Worm (Caenorhabditis elegans) whole organism, L1 larva: Measurements from ENCODE around the gene abhd-12.

ENCODE experiments used
- C04F5.9 ChIP-seq: sonication (generic microtip); optimal IDR thresholded peaks from 2 replicates; lab custom pipeline; 2016; ENCODE audit warnings: missing genetic modification characterization, missing compliant biosample characterization
- C16A3.4 ChIP-seq: fragments of 150-350 bp; optimal IDR thresholded peaks from 2 replicates; lab custom pipeline; 2014; ENCODE audit warnings: missing biosample characterization, missing genetic modification characterization
- C34B4.2 ChIP-seq: sonication (generic microtip); optimal IDR thresholded peaks from 2 replicates; lab custom pipeline; 2017; ENCODE audit warnings: mild to moderate bottlenecking, missing genetic modification characterization, missing compliant biosample characterization
- F16B12.6 ChIP-seq: fragments of 150-350 bp; optimal IDR thresholded peaks from 2 replicates; lab custom pipeline; 2014; ENCODE audit warnings: missing biosample characterization, missing genetic modification characterization
- alr-1 ChIP-seq: fragments of 200-800 bp; sonication (Bioruptor generic); optimal IDR thresholded peaks from 2 replicates; lab custom pipeline; 2018; ENCODE audit warnings: borderline replicate concordance, mild to moderate bottlenecking, missing genetic modification characterization, missing compliant biosample characterization
- aly-2 ChIP-seq: fragments of 150-350 bp; optimal IDR thresholded peaks from 2 replicates; lab custom pipeline; 2014; ENCODE audit warnings: missing biosample characterization, missing genetic modification characterization
- ama-1 ChIP-seq: fragments of 150-350 bp; optimal IDR thresholded peaks from 2 replicates; lab custom pipeline; 2014
- ceh-63 ChIP-seq: fragments of 200-800 bp; sonication (Bioruptor generic); optimal IDR thresholded peaks from 2 replicates; lab custom pipeline; 2018; ENCODE audit warnings: mild to moderate bottlenecking, missing genetic modification characterization, missing compliant biosample characterization
- ceh-8 ChIP-seq: fragments of 200-800 bp; sonication (Bioruptor generic); optimal IDR thresholded peaks from 2 replicates; lab custom pipeline; 2018; ENCODE audit warnings: mild to moderate bottlenecking, missing genetic modification characterization, moderate library complexity, missing compliant biosample characterization
- ceh-82 ChIP-seq, 3 experiments: fragments of 150-350 bp in 1 of 3; sonication (generic microtip) in 2 of 3; optimal IDR thresholded peaks; 2 replicates each; lab custom pipeline; 2014 to 2017; ENCODE audit warnings: missing biosample characterization in 3 of 3, missing genetic modification characterization in 3 of 3
- ceh-90 ChIP-seq: sonication (generic microtip); optimal IDR thresholded peaks from 2 replicates; lab custom pipeline; 2016; ENCODE audit warnings: missing genetic modification characterization, missing compliant biosample characterization
- dpl-1 ChIP-seq, 3 experiments: fragments of 150-350 bp in 2 of 3; sonication (generic microtip) in 1 of 3; optimal IDR thresholded peaks; 2 replicates each; lab custom pipeline; 2014 to 2017; ENCODE audit warnings: missing biosample characterization in 3 of 3, missing genetic modification characterization in 3 of 3, missing genetic modification reagents in 3 of 3
- efl-1 ChIP-seq, 4 experiments: fragments of 150-350 bp; optimal IDR thresholded peaks in 3 of 4; peaks in 1 of 4; 1 replicate in 1 of 4; 2 replicates in 3 of 4; lab custom pipeline; 2014; ENCODE audit warnings: missing biosample characterization in 2 of 4, missing genetic modification characterization in 2 of 4, missing genetic modification reagents in 2 of 4
- efl-3 ChIP-seq: fragments of 200-800 bp; sonication (Bioruptor generic); optimal IDR thresholded peaks from 2 replicates; lab custom pipeline; 2018; ENCODE audit warnings: mild to moderate bottlenecking, missing genetic modification characterization, missing compliant biosample characterization
- egl-13 ChIP-seq: sonication (generic microtip); optimal IDR thresholded peaks from 2 replicates; lab custom pipeline; 2016; ENCODE audit warnings: missing genotype, missing genetic modification reagents, missing genetic modification characterization, missing compliant biosample characterization
- egl-27 ChIP-seq, 2 experiments: fragments of 150-350 bp in 1 of 2; sonication (generic microtip); optimal IDR thresholded peaks; 3 replicates each; lab custom pipeline; 2017 to 2018; ENCODE audit warnings: missing biosample characterization in 2 of 2, missing genetic modification characterization in 2 of 2, missing genetic modification reagents in 2 of 2
- elt-2 ChIP-seq: sonication (generic microtip); optimal IDR thresholded peaks from 2 replicates; lab custom pipeline; 2016; ENCODE audit warnings: missing genetic modification characterization, mild to moderate bottlenecking, inconsistent platforms, missing compliant biosample characterization, missing genetic modification reagents
- elt-3 ChIP-seq, 6 experiments: fragments of 150-350 bp in 1 of 6; sonication (generic microtip); optimal IDR thresholded peaks; 2 replicates each; lab custom pipeline; 2017 to 2018; ENCODE audit warnings: missing biosample characterization in 6 of 6, missing genetic modification characterization in 6 of 6, inconsistent platforms in 1 of 6
- ets-5 ChIP-seq: fragments of 200-800 bp; sonication (Bioruptor generic); IDR thresholded peaks from 2 replicates; pipeline ENCODE4 v1.3.6; 2022; ENCODE audit warnings: missing genetic modification characterization, missing compliant biosample characterization
- fkh-10 ChIP-seq: sonication (generic microtip); optimal IDR thresholded peaks from 2 replicates; lab custom pipeline; 2017; ENCODE audit warnings: missing biosample characterization, missing genetic modification reagents, missing genetic modification characterization
- fos-1 ChIP-seq: fragments of 150-350 bp; optimal IDR thresholded peaks from 2 replicates; lab custom pipeline; 2014; ENCODE audit warnings: missing biosample characterization, missing genetic modification characterization
- hlh-17 ChIP-seq: fragments of 200-800 bp; sonication (Bioruptor generic); optimal IDR thresholded peaks from 2 replicates; lab custom pipeline; 2018; ENCODE audit warnings: missing genetic modification characterization, mild to moderate bottlenecking, missing compliant biosample characterization, moderate library complexity, borderline replicate concordance
- hlh-4 ChIP-seq: sonication (generic microtip); optimal IDR thresholded peaks from 2 replicates; lab custom pipeline; 2016; ENCODE audit warnings: mild to moderate bottlenecking, missing genetic modification characterization, missing compliant biosample characterization
- hpl-2 ChIP-seq: fragments of 150-350 bp; optimal IDR thresholded peaks from 2 replicates; lab custom pipeline; 2014; ENCODE audit warnings: missing biosample characterization, missing genetic modification reagents, missing genetic modification characterization
- jun-1 ChIP-seq: fragments of 150-350 bp; optimal IDR thresholded peaks from 2 replicates; lab custom pipeline; 2014; ENCODE audit warnings: missing biosample characterization, missing genetic modification reagents, missing genetic modification characterization
- lin-14 ChIP-seq: fragments of 200-800 bp; sonication (Bioruptor generic); optimal IDR thresholded peaks from 2 replicates; lab custom pipeline; 2018; ENCODE audit warnings: mild to moderate bottlenecking, missing genetic modification characterization, moderate library complexity, missing compliant biosample characterization
- lin-15B ChIP-seq: fragments of 150-350 bp; sonication (generic microtip); optimal IDR thresholded peaks from 3 replicates; lab custom pipeline; 2014; ENCODE audit warnings: missing biosample characterization, missing genetic modification characterization
- lir-3 ChIP-seq: sonication (generic microtip); optimal IDR thresholded peaks from 2 replicates; lab custom pipeline; 2016; ENCODE audit warnings: mild to moderate bottlenecking, missing genetic modification characterization, moderate library complexity, missing compliant biosample characterization; ENCODE audit not compliant: poor library complexity
- lsy-2 ChIP-seq, 2 experiments: fragments of 150-350 bp; optimal IDR thresholded peaks; 2 replicates each; lab custom pipeline; 2014; ENCODE audit warnings: missing biosample characterization in 2 of 2, missing genetic modification characterization in 2 of 2
- mab-9 ChIP-seq: fragments of 200-800 bp; sonication (Bioruptor generic); IDR thresholded peaks from 2 replicates; pipeline ENCODE4 v1.3.6; 2022; ENCODE audit warnings: missing genetic modification reagents, missing genetic modification characterization, missing compliant biosample characterization
- mdl-1 ChIP-seq, 2 experiments: fragments of 150-350 bp; optimal IDR thresholded peaks; 2 replicates each; lab custom pipeline; 2014 to 2017; ENCODE audit warnings: missing biosample characterization in 2 of 2, missing genetic modification characterization in 2 of 2, inconsistent platforms in 1 of 2
- mep-1 ChIP-seq: fragments of 150-350 bp; optimal IDR thresholded peaks from 2 replicates; lab custom pipeline; 2014; ENCODE audit warnings: missing biosample characterization, missing genetic modification characterization
- nhr-20 ChIP-seq: sonication (generic microtip); optimal IDR thresholded peaks from 2 replicates; lab custom pipeline; 2016; ENCODE audit warnings: mild to moderate bottlenecking, missing genetic modification characterization, missing compliant biosample characterization
- nhr-237 ChIP-seq: fragments of 150-350 bp; optimal IDR thresholded peaks from 2 replicates; lab custom pipeline; 2014; ENCODE audit warnings: missing biosample characterization, missing genetic modification characterization
- nhr-47 ChIP-seq: sonication (generic microtip); optimal IDR thresholded peaks from 2 replicates; lab custom pipeline; 2016; ENCODE audit warnings: mild to moderate bottlenecking, missing genetic modification characterization, moderate library complexity, missing compliant biosample characterization
- nhr-71 ChIP-seq: sonication (generic microtip); optimal IDR thresholded peaks from 2 replicates; lab custom pipeline; 2016; ENCODE audit warnings: mild to moderate bottlenecking, missing genetic modification characterization, moderate library complexity, missing compliant biosample characterization
- nhr-77 ChIP-seq: fragments of 150-350 bp; optimal IDR thresholded peaks from 2 replicates; lab custom pipeline; 2014; ENCODE audit warnings: missing biosample characterization, missing genetic modification characterization
- nhr-84 ChIP-seq: sonication (generic microtip); optimal IDR thresholded peaks from 2 replicates; lab custom pipeline; 2017; ENCODE audit warnings: missing biosample characterization, missing genetic modification characterization
- nhr-85 ChIP-seq: sonication (generic microtip); peaks from one replicate; lab custom pipeline; 2016; ENCODE audit warnings: missing genetic modification characterization, inconsistent platforms, missing compliant biosample characterization
- nhr-90 ChIP-seq: sonication (generic microtip); optimal IDR thresholded peaks from 2 replicates; lab custom pipeline; 2016; ENCODE audit warnings: mild to moderate bottlenecking, missing genetic modification characterization, missing compliant biosample characterization; ENCODE audit not compliant: poor library complexity
- pag-3 ChIP-seq: sonication (generic microtip); optimal IDR thresholded peaks from 2 replicates; lab custom pipeline; 2017; ENCODE audit warnings: missing genetic modification characterization, mild to moderate bottlenecking, missing compliant biosample characterization, antibody characterized with exemption, borderline replicate concordance; ENCODE audit not compliant: insufficient read depth
- pqm-1 ChIP-seq: sonication (generic microtip); optimal IDR thresholded peaks from 3 replicates; lab custom pipeline; 2017; ENCODE audit warnings: missing biosample characterization, missing genetic modification characterization
- rnt-1 ChIP-seq: sonication (generic microtip); optimal IDR thresholded peaks from 2 replicates; lab custom pipeline; 2016; ENCODE audit warnings: mild to moderate bottlenecking, missing genetic modification characterization, moderate library complexity, missing compliant biosample characterization
- snu-23 ChIP-seq: sonication (generic microtip); optimal IDR thresholded peaks from 2 replicates; lab custom pipeline; 2016; ENCODE audit warnings: missing genetic modification characterization, missing compliant biosample characterization
- sox-4 ChIP-seq: sonication (generic microtip); optimal IDR thresholded peaks from 2 replicates; lab custom pipeline; 2016; ENCODE audit warnings: missing genetic modification characterization, missing compliant biosample characterization
- sptf-1 ChIP-seq: fragments of 150-350 bp; optimal IDR thresholded peaks from 2 replicates; lab custom pipeline; 2014; ENCODE audit warnings: missing biosample characterization, missing genetic modification characterization
- swsn-7 ChIP-seq: sonication (generic microtip); optimal IDR thresholded peaks from 2 replicates; lab custom pipeline; 2016; ENCODE audit warnings: missing genetic modification characterization, missing compliant biosample characterization
- unc-62 ChIP-seq: fragments of 150-350 bp; optimal IDR thresholded peaks from 2 replicates; lab custom pipeline; 2014; ENCODE audit warnings: missing biosample characterization, missing genetic modification reagents, missing genetic modification characterization
- unc-98 ChIP-seq: fragments of 200-800 bp; sonication (Bioruptor generic); IDR thresholded peaks from 2 replicates; pipeline ENCODE4 v1.3.6; 2022; ENCODE audit warnings: missing genetic modification characterization, missing compliant biosample characterization
- xbp-1 ChIP-seq: sonication (generic microtip); optimal IDR thresholded peaks from 2 replicates; lab custom pipeline; 2016; ENCODE audit warnings: missing genetic modification characterization, missing compliant biosample characterization
- zip-4 ChIP-seq: fragments of 200-800 bp; sonication (Bioruptor generic); optimal IDR thresholded peaks from 2 replicates; lab custom pipeline; 2018; ENCODE audit warnings: mild to moderate bottlenecking, missing genetic modification characterization, moderate library complexity, missing compliant biosample characterization
- ztf-4 ChIP-seq: fragments of 150-350 bp; optimal IDR thresholded peaks from 2 replicates; lab custom pipeline; 2014; ENCODE audit warnings: missing biosample characterization, missing genetic modification characterization

abhd-12 gene

DNA sequence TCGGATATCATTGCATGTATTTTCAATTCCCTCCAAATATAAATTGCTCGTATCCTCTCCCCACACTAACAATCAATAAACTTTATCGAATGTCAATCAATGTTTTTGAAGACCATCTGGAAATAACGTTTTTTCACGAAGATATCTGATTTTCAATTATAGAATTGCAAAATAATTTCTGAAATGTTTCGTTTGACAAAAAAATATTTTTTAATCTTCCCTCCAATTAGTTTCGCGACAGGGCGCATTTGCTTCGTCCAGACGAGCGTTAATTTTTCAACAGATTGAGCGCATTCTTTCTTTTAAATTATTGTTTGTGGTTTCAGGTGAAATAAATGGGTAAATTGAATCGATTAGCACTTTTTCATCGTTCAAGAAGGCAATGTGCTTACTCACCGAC, 47.4 kb downstream of the abhd-12 start, which contains the start of gene vars-1 (continued):
- peak; percentile 52 for TF ChIP-seq F16B12.6
- no peak for TF ChIP-seq egl-27 (tag; optimal IDR thresholded peaks at IDR 0.05; lab: Kevin White, UChicago)
- no peak for TF ChIP-seq nhr-84 (tag; lab: Kevin White, UChicago)
- TF ChIP-seq mdl-1 (tag; optimal IDR thresholded peaks at IDR 0.05; lab: Kevin White, UChicago) = peak in 1 of 2 experiments; percentile 7
- no peak for TF ChIP-seq hpl-2
- no peak for TF ChIP-seq mab-9
- peak; percentile 18 for TF ChIP-seq fos-1 (tag; lab: Kevin White, UChicago)
- peak; percentile 67 for TF ChIP-seq C16A3.4
- no peak for TF ChIP-seq C34B4.2 (tag; lab: Kevin White, UChicago)
- no peak for TF ChIP-seq jun-1 (tag; lab: Kevin White, UChicago)
- TF ChIP-seq hlh-4 (tag; lab: Kevin White, UChicago) = no peak
- no peak for TF ChIP-seq ceh-63 (GFP tag; lab: Kevin White, UChicago)
- TF ChIP-seq zip-4 (GFP tag; lab: Kevin White, UChicago) = no peak
- TF ChIP-seq nhr-237 (tag; lab: Kevin White, UChicago) = no peak
- no peak for TF ChIP-seq unc-98 (GFP tag; lab: Robert Waterston, UW)
- no peak for TF ChIP-seq ets-5 (GFP tag; lab: Robert Waterston, UW)
- TF ChIP-seq lin-14 (GFP tag; lab: Kevin White, UChicago) = no peak
- TF ChIP-seq aly-2 (tag; lab: Kevin White, UChicago) = peak; percentile 0
- TF ChIP-seq sptf-1 (tag; lab: Kevin White, UChicago) = no peak
- no peak for TF ChIP-seq pag-3 (tag; lab: Kevin White, UChicago)
- TF ChIP-seq mep-1 (tag; lab: Kevin White, UChicago) = no peak
- peak; percentile 51 for TF ChIP-seq nhr-77
- TF ChIP-seq pqm-1 = no peak
- TF ChIP-seq hlh-17 = no peak
- TF ChIP-seq nhr-85 = peak; percentile 65
- no peak for TF ChIP-seq fkh-10
- peak; percentile 61 for TF ChIP-seq nhr-90 (tag; lab: Kevin White, UChicago)
- no peak for TF ChIP-seq sox-4 (tag; lab: Kevin White, UChicago)
- TF ChIP-seq lir-3 = no peak
- no peak for TF ChIP-seq ztf-4 (tag; lab: Kevin White, UChicago)
- TF ChIP-seq elt-3 (tag; optimal IDR thresholded peaks at IDR 0.05; lab: Kevin White, UChicago) = no peak
- TF ChIP-seq ceh-8 (GFP tag; lab: Kevin White, UChicago) = no peak
- no peak for TF ChIP-seq efl-3 (GFP tag; lab: Kevin White, UChicago)
- peak; percentile 97 to 99 for TF ChIP-seq efl-1 (optimal IDR thresholded peaks at IDR 0.05; lab: Kevin White, UChicago)
- TF ChIP-seq efl-1 (GFP tag; optimal IDR thresholded peaks at IDR 0.05 in 1 of 2; lab: Kevin White, UChicago) = peak; percentile 97 to 100
- TF ChIP-seq nhr-20 = peak; percentile 71
- TF ChIP-seq swsn-7 (tag; lab: Kevin White, UChicago) = peak; percentile 53
- TF ChIP-seq nhr-47 = peak; percentile 70
- peak; percentile 70 for TF ChIP-seq rnt-1 (tag; lab: Kevin White, UChicago)
- no peak for TF ChIP-seq egl-13 (tag; lab: Kevin White, UChicago)
- no peak for TF ChIP-seq alr-1 (tag; lab: Kevin White, UChicago)
- peak; percentile 92 to 97 (median 97) for TF ChIP-seq dpl-1 (GFP tag; optimal IDR thresholded peaks at IDR 0.05; lab: Kevin White, UChicago)
- no peak for TF ChIP-seq unc-62 (GFP tag; lab: Kevin White, UChicago)
- TF ChIP-seq nhr-71 (tag; lab: Kevin White, UChicago) = peak; percentile 74
- TF ChIP-seq ceh-90 (tag; lab: Kevin White, UChicago) = no peak
- TF ChIP-seq ama-1 (lab: Kevin White, UChicago) = no peak
- peak in 2 of 3 experiments; percentile 47 to 69 for TF ChIP-seq ceh-82 (tag; optimal IDR thresholded peaks at IDR 0.05; lab: Kevin White, UChicago)
- TF ChIP-seq C04F5.9 (tag; lab: Kevin White, UChicago) = no peak
- peak; percentile 40 for TF ChIP-seq lin-15B (tag; lab: Kevin White, UChicago)
- peak; percentile 75 for TF ChIP-seq snu-23 (GFP tag; lab: Kevin White, UChicago)
- peak; percentile 58 for TF ChIP-seq xbp-1
- TF ChIP-seq lsy-2 (tag; optimal IDR thresholded peaks at IDR 0.05; lab: Kevin White, UChicago) = peak; percentile 74 to 84
- peak; percentile 10 for TF ChIP-seq elt-2 (tag; lab: Kevin White, UChicago)
